Fruit fly (Drosophila melanogaster) S2 (cell line): Measurements from ENCODE around the gene CG31674.

ENCODE experiments used
- CG8478 ChIP-seq: fragments of >200 bp; optimal IDR thresholded peaks from 2 replicates; lab custom pipeline; 2018
- CTCF ChIP-seq, 2 experiments: fragments of >200 bp; optimal IDR thresholded peaks; 2 replicates each; lab custom pipeline; 2018

- TF ChIP-seq CG8478 (lab: Kevin White, UChicago): no peak
- TF ChIP-seq CTCF (optimal IDR thresholded peaks at IDR 0.05; lab: Kevin White, UChicago): no peak
Observed at dm6 chr2L:20811039-20811652, 19.9 kb upstream of the CG31674 start.
